Fruit fly (Drosophila melanogaster) whole organism, embryonic: ENCODE results near the gene CG16736.

Experiments used
- Blimp-1 ChIP-seq: fragments of 200-800 bp; sonication (Bioruptor generic); optimal IDR thresholded peaks from 3 replicates; lab custom pipeline; 2018; ENCODE audit warnings: missing biosample characterization, missing genetic modification characterization, mild to moderate bottlenecking, moderate library complexity, missing genetic modification reagents
- CG10147 ChIP-seq: fragments of 200-800 bp; sonication (Bioruptor generic); optimal IDR thresholded peaks from 2 replicates; lab custom pipeline; 2019; ENCODE audit warnings: missing biosample characterization, mild to moderate bottlenecking, missing genetic modification characterization, moderate library complexity
- CG10267 ChIP-seq: fragments of 200-800 bp; sonication (Bioruptor generic); optimal IDR thresholded peaks from 2 replicates; lab custom pipeline; 2018; ENCODE audit warnings: missing biosample characterization, mild to moderate bottlenecking, missing genetic modification characterization, moderate library complexity
- CG10565 ChIP-seq: fragments of 200-800 bp; sonication (Bioruptor generic); optimal IDR thresholded peaks from 3 replicates; lab custom pipeline; 2016; ENCODE audit warnings: missing biosample characterization, mild to moderate bottlenecking, missing genetic modification characterization
- CG11093 ChIP-seq: fragments of 200-800 bp; sonication (Bioruptor generic); IDR thresholded peaks from 3 replicates; pipeline ENCODE4 v1.3.6; 2022; ENCODE audit warnings: missing biosample characterization, missing genetic modification characterization
- CG15269 ChIP-seq: fragments of 200-800 bp; sonication (Bioruptor generic); optimal IDR thresholded peaks from 2 replicates; lab custom pipeline; 2018; ENCODE audit warnings: missing biosample characterization, mild to moderate bottlenecking, missing genetic modification characterization, moderate library complexity
- CG17328 ChIP-seq: fragments of 200-800 bp; sonication (Bioruptor generic); IDR thresholded peaks from 2 replicates; pipeline ENCODE4 v1.3.6; 2022; ENCODE audit warnings: missing biosample characterization, missing genetic modification characterization
- CG2199 ChIP-seq: fragments of 200-800 bp; sonication (Bioruptor generic); IDR thresholded peaks from 3 replicates; pipeline ENCODE4 v1.3.6; 2022; ENCODE audit warnings: missing biosample characterization, missing genetic modification characterization
- CG32772 ChIP-seq: fragments of 200-800 bp; sonication (Bioruptor generic); IDR thresholded peaks from 2 replicates; pipeline ENCODE4 v1.3.6; 2022; ENCODE audit warnings: missing biosample characterization, missing genetic modification characterization
- CG3838 ChIP-seq: fragments of 200-800 bp; sonication (Bioruptor generic); optimal IDR thresholded peaks from 3 replicates; lab custom pipeline; 2016; ENCODE audit warnings: missing biosample characterization, missing genetic modification characterization
- CG6791 ChIP-seq: fragments of 200-800 bp; sonication (Bioruptor generic); IDR thresholded peaks from 3 replicates; pipeline ENCODE4 v1.3.6; 2022; ENCODE audit warnings: missing biosample characterization, missing genetic modification characterization; ENCODE audit not compliant: partially characterized antibody
- CG8388 ChIP-seq: fragments of 200-800 bp; sonication (Bioruptor generic); optimal IDR thresholded peaks from 2 replicates; lab custom pipeline; 2019; ENCODE audit warnings: missing biosample characterization, mild to moderate bottlenecking, missing genetic modification characterization, moderate library complexity
- Chrac-16 ChIP-seq: fragments of 200-800 bp; sonication (Bioruptor generic); optimal IDR thresholded peaks from 3 replicates; lab custom pipeline; 2016; ENCODE audit warnings: missing biosample characterization, missing genetic modification characterization
- Dip2 ChIP-seq: fragments of 200-800 bp; sonication (Bioruptor generic); IDR thresholded peaks from 2 replicates; pipeline ENCODE4 v1.3.6; 2022; ENCODE audit warnings: missing biosample characterization, missing genetic modification characterization
- Dref ChIP-seq: fragments of 200-800 bp; sonication (Bioruptor generic); IDR thresholded peaks from 2 replicates; pipeline ENCODE4 v1.3.6; 2022; ENCODE audit warnings: missing biosample characterization, missing genetic modification characterization
- Gsc ChIP-seq: fragments of 200-800 bp; sonication (Bioruptor generic); IDR thresholded peaks from 2 replicates; pipeline ENCODE4 v1.3.6; 2022; ENCODE audit warnings: missing biosample characterization, missing genetic modification characterization
- HLH3B ChIP-seq: fragments of 200-800 bp; sonication (Bioruptor generic); IDR thresholded peaks from 2 replicates; pipeline ENCODE4 v1.3.6; 2022; ENCODE audit warnings: missing biosample characterization, missing genetic modification characterization
- HLH4C ChIP-seq: fragments of 200-800 bp; sonication (Bioruptor generic); IDR thresholded peaks from 3 replicates; pipeline ENCODE4 v1.3.6; 2022; ENCODE audit warnings: missing biosample characterization, missing genetic modification characterization; ENCODE audit not compliant: partially characterized antibody
- Nf-YA ChIP-seq: fragments of 200-800 bp; sonication (Bioruptor generic); IDR thresholded peaks from 2 replicates; pipeline ENCODE4 v1.3.6; 2022; ENCODE audit warnings: missing biosample characterization, missing genetic modification characterization
- Oaz ChIP-seq: fragments of 200-800 bp; sonication (Bioruptor generic); IDR thresholded peaks from 2 replicates; pipeline ENCODE4 v1.3.6; 2022; ENCODE audit warnings: missing biosample characterization, missing genetic modification characterization
- Opbp ChIP-seq: fragments of 200-800 bp; sonication (Bioruptor generic); IDR thresholded peaks from 3 replicates; pipeline ENCODE4 v1.3.6; 2022; ENCODE audit warnings: missing biosample characterization, missing genetic modification characterization; ENCODE audit not compliant: partially characterized antibody
- Ptx1 ChIP-seq: fragments of 200-800 bp; sonication (Bioruptor generic); IDR thresholded peaks from 2 replicates; pipeline ENCODE4 v1.3.6; 2022; ENCODE audit warnings: missing biosample characterization, missing genetic modification characterization
- ac ChIP-seq: fragments of 200-800 bp; sonication (Bioruptor generic); optimal IDR thresholded peaks from 3 replicates; lab custom pipeline; 2017; ENCODE audit warnings: missing biosample characterization, mild to moderate bottlenecking, missing genetic modification characterization
- al ChIP-seq: fragments of 200-800 bp; sonication (Bioruptor generic); IDR thresholded peaks from 2 replicates; pipeline ENCODE4 v1.3.6; 2022; ENCODE audit warnings: missing biosample characterization, missing genetic modification characterization
- ara ChIP-seq: fragments of 200-800 bp; sonication (Bioruptor generic); IDR thresholded peaks from 2 replicates; pipeline ENCODE4 v1.3.6; 2022; ENCODE audit warnings: missing biosample characterization, missing genetic modification characterization
- bowl ChIP-seq: fragments of 200-800 bp; sonication (Bioruptor generic); IDR thresholded peaks from 2 replicates; pipeline ENCODE4 v1.3.6; 2022; ENCODE audit warnings: missing biosample characterization, missing genetic modification characterization
- dan ChIP-seq: fragments of 200-800 bp; sonication (Bioruptor generic); IDR thresholded peaks from 2 replicates; pipeline ENCODE4 v1.3.6; 2022; ENCODE audit warnings: missing biosample characterization, missing genetic modification characterization
- dpn ChIP-seq, 2 experiments: fragments of 200-800 bp; sonication (Bioruptor generic); optimal IDR thresholded peaks; 3 replicates each; lab custom pipeline; 2016; ENCODE audit warnings: missing biosample characterization in 2 of 2, missing genetic modification characterization in 2 of 2
- ewg ChIP-seq: fragments of 200-800 bp; sonication (Bioruptor generic); optimal IDR thresholded peaks from 3 replicates; lab custom pipeline; 2017; ENCODE audit warnings: mild to moderate bottlenecking, missing biosample characterization, missing genetic modification reagents, missing genetic modification characterization
- fd3F ChIP-seq: fragments of 200-800 bp; sonication (Bioruptor generic); optimal IDR thresholded peaks from 2 replicates; lab custom pipeline; 2018; ENCODE audit warnings: missing biosample characterization, mild to moderate bottlenecking, missing genetic modification characterization, moderate library complexity
- ftz-f1 ChIP-seq: fragments of 200-800 bp; sonication (Bioruptor generic); optimal IDR thresholded peaks from 2 replicates; lab custom pipeline; 2016; ENCODE audit warnings: missing biosample characterization, missing genetic modification characterization
- gce ChIP-seq: fragments of 200-800 bp; sonication (Bioruptor generic); IDR thresholded peaks from 3 replicates; pipeline ENCODE4 v1.3.6; 2022; ENCODE audit warnings: missing biosample characterization, missing genetic modification characterization
- gsb-n ChIP-seq: fragments of 200-800 bp; sonication (Bioruptor generic); optimal IDR thresholded peaks from 3 replicates; lab custom pipeline; 2018; ENCODE audit warnings: missing biosample characterization, mild to moderate bottlenecking, missing genetic modification characterization
- hb ChIP-seq: fragments of 200-800 bp; sonication (Bioruptor generic); IDR thresholded peaks from 3 replicates; pipeline ENCODE4 v1.3.6; 2022; ENCODE audit warnings: missing biosample characterization, missing genetic modification characterization; ENCODE audit not compliant: partially characterized antibody
- run ChIP-seq: fragments of 200-800 bp; sonication (Bioruptor generic); optimal IDR thresholded peaks from 3 replicates; lab custom pipeline; 2018; ENCODE audit warnings: missing biosample characterization, mild to moderate bottlenecking, missing genetic modification characterization
- slbo ChIP-seq: fragments of 200-800 bp; sonication (Bioruptor generic); IDR thresholded peaks from 2 replicates; pipeline ENCODE4 v1.3.6; 2022; ENCODE audit warnings: missing biosample characterization, missing genetic modification characterization
- unpg ChIP-seq: fragments of 200-800 bp; sonication (Bioruptor generic); optimal IDR thresholded peaks from 3 replicates; lab custom pipeline; 2018; ENCODE audit warnings: missing biosample characterization, mild to moderate bottlenecking, missing genetic modification characterization, moderate library complexity
- zf30C ChIP-seq: fragments of 200-800 bp; sonication (Bioruptor generic); optimal IDR thresholded peaks from 3 replicates; lab custom pipeline; 2018; ENCODE audit warnings: missing biosample characterization, mild to moderate bottlenecking, missing genetic modification characterization

The CG16736 gene

dm6 chr3R:9250868-9251267 lies 6.6 kb downstream of the CG16736 start (continued):
- TF ChIP-seq Chrac-16 (GFP tag; lab: Kevin White, UChicago) (peak; percentile 18), dpn (GFP tag; optimal IDR thresholded peaks at IDR 0.05; lab: Kevin White, UChicago) (peak in 1 of 2 experiments; percentile 33), CG8388 (GFP tag; lab: Kevin White, UChicago) (peak; percentile 25), hb (GFP tag; lab: Robert Waterston, UW) (no peak), fd3F (GFP tag; lab: Kevin White, UChicago) (no peak), Gsc (GFP tag; lab: Robert Waterston, UW) (no peak), ftz-f1 (GFP tag; lab: Kevin White, UChicago) (no peak), CG6791 (no peak), CG2199 (GFP tag; lab: Robert Waterston, UW) (no peak), zf30C (no peak), CG10565 (GFP tag; lab: Kevin White, UChicago) (no peak), bowl (GFP tag; lab: Robert Waterston, UW) (no peak), dan (no peak), CG17328 (GFP tag; lab: Robert Waterston, UW) (peak; percentile 70), Dip2 (no peak), gsb-n (tag; lab: Kevin White, UChicago) (no peak), CG10267 (tag; lab: Kevin White, UChicago) (peak; percentile 6), unpg (GFP tag; lab: Kevin White, UChicago) (peak; percentile 30), Oaz (GFP tag; lab: Robert Waterston, UW) (no peak), CG32772 (GFP tag; lab: Robert Waterston, UW) (no peak), run (tag; lab: Kevin White, UChicago) (no peak), ac (GFP tag; lab: Kevin White, UChicago) (no peak), al (GFP tag; lab: Robert Waterston, UW) (no peak), Opbp (GFP tag; lab: Robert Waterston, UW) (no peak), slbo (peak; percentile 27; the same call in 1 of the 2 replicates), CG10147 (GFP tag; lab: Kevin White, UChicago) (no peak), HLH4C (GFP tag; lab: Robert Waterston, UW) (no peak), CG11093 (no peak), ara (GFP tag; lab: Robert Waterston, UW) (peak; percentile 59; the same call in 1 of the 2 replicates), Ptx1 (GFP tag; lab: Robert Waterston, UW) (peak; percentile 39), ewg (GFP tag; lab: Kevin White, UChicago) (peak; percentile 5), CG15269 (tag; lab: Kevin White, UChicago) (no peak), Nf-YA (GFP tag; lab: Robert Waterston, UW) (peak; percentile 34; the same call in 1 of the 2 replicates), gce (peak; percentile 36; the same call in 1 of the 3 replicates), Dref (GFP tag; lab: Robert Waterston, UW) (no peak), HLH3B (GFP tag; lab: Robert Waterston, UW) (peak; percentile 57; the same call in 1 of the 2 replicates)
- TF ChIP-seq, all 482 proteins: peak for 91

dm6 chr3R:9249736-9250044 lies 7.8 kb downstream of the CG16736 start:
- 0 out of 2 replicates have a peak, but pooled peaks have one; percentile 21 for TF ChIP-seq ara (GFP tag; lab: Robert Waterston, UW)
- TF ChIP-seq CG3838: no peak
- peak; percentile 81 for TF ChIP-seq Blimp-1 (GFP tag; lab: Kevin White, UChicago)
